Worm (Caenorhabditis elegans) whole organism, early embryonic: Measurements from ENCODE around the gene F40D4.17.

ENCODE experiments used
- B0310.2 ChIP-seq: sonication (generic microtip); optimal IDR thresholded peaks from 2 replicates; lab custom pipeline; 2016; ENCODE audit warnings: mild to moderate bottlenecking, missing genetic modification characterization, missing compliant biosample characterization
- F13C5.2 ChIP-seq: sonication (generic microtip); optimal IDR thresholded peaks from 2 replicates; lab custom pipeline; 2017; ENCODE audit warnings: mild to moderate bottlenecking, missing genetic modification characterization, inconsistent platforms, missing compliant biosample characterization
- aly-1 ChIP-seq: sonication (generic microtip); optimal IDR thresholded peaks from 2 replicates; lab custom pipeline; 2016; ENCODE audit warnings: missing genetic modification characterization, missing compliant biosample characterization
- ama-1 ChIP-seq: fragments of 150-350 bp; optimal IDR thresholded peaks from 2 replicates; lab custom pipeline; 2014
- ceh-13 ChIP-seq: fragments of 200-800 bp; sonication (Bioruptor generic); optimal IDR thresholded peaks from 2 replicates; lab custom pipeline; 2018; ENCODE audit warnings: mild to moderate bottlenecking, missing genetic modification characterization, missing compliant biosample characterization
- ceh-36 ChIP-seq: sonication (generic microtip); optimal IDR thresholded peaks from 2 replicates; lab custom pipeline; 2016; ENCODE audit warnings: missing genetic modification characterization, inconsistent platforms, missing compliant biosample characterization
- ets-7 ChIP-seq: sonication (generic microtip); optimal IDR thresholded peaks from 2 replicates; lab custom pipeline; 2016; ENCODE audit warnings: missing genotype, missing genetic modification characterization, missing compliant biosample characterization
- flt-1 ChIP-seq: fragments of 200-800 bp; sonication (Bioruptor generic); IDR thresholded peaks from 2 replicates; pipeline ENCODE4 v1.3.6; 2022; ENCODE audit warnings: missing genetic modification characterization, missing compliant biosample characterization
- hmbx-1 ChIP-seq: sonication (generic microtip); optimal IDR thresholded peaks from 2 replicates; lab custom pipeline; 2016; ENCODE audit warnings: mild to moderate bottlenecking, missing genetic modification characterization, missing compliant biosample characterization
- hmg-4 ChIP-seq: fragments of 200-800 bp; sonication (Bioruptor generic); optimal IDR thresholded peaks from 2 replicates; lab custom pipeline; 2018; ENCODE audit warnings: mild to moderate bottlenecking, missing genetic modification characterization, missing compliant biosample characterization
- hnd-1 ChIP-seq: sonication (generic microtip); optimal IDR thresholded peaks from 2 replicates; lab custom pipeline; 2016; ENCODE audit warnings: missing genetic modification characterization, missing compliant biosample characterization
- pes-1 ChIP-seq: fragments of 200-800 bp; sonication (Bioruptor generic); IDR thresholded peaks from 2 replicates; pipeline ENCODE4 v1.3.6; 2022; ENCODE audit warnings: missing genetic modification reagents, missing genetic modification characterization, missing compliant biosample characterization
- scrt-1 ChIP-seq: fragments of 200-800 bp; sonication (Bioruptor generic); IDR thresholded peaks from 2 replicates; pipeline ENCODE4 v1.3.6; 2022; ENCODE audit warnings: missing genetic modification characterization, missing compliant biosample characterization
- sea-1 ChIP-seq: fragments of 200-800 bp; sonication (Bioruptor generic); conservative IDR thresholded peaks from 2 replicates; pipeline ENCODE4 v1.3.6; 2022; ENCODE audit warnings: missing genetic modification characterization, missing compliant biosample characterization
- tbx-11 ChIP-seq: fragments of 200-800 bp; sonication (Bioruptor generic); IDR thresholded peaks from 2 replicates; pipeline ENCODE4 v1.3.6; 2022; ENCODE audit warnings: missing genetic modification characterization, missing compliant biosample characterization
- tbx-37 ChIP-seq: fragments of 200-800 bp; sonication (Bioruptor generic); conservative IDR thresholded peaks from 2 replicates; pipeline ENCODE4 v1.3.6; 2022; ENCODE audit warnings: missing genetic modification reagents, missing genetic modification characterization, missing compliant biosample characterization
- tra-4 ChIP-seq: sonication (generic microtip); optimal IDR thresholded peaks from 2 replicates; lab custom pipeline; 2017; ENCODE audit warnings: missing genetic modification characterization, missing compliant biosample characterization

Gene F40D4.17

DNA sequence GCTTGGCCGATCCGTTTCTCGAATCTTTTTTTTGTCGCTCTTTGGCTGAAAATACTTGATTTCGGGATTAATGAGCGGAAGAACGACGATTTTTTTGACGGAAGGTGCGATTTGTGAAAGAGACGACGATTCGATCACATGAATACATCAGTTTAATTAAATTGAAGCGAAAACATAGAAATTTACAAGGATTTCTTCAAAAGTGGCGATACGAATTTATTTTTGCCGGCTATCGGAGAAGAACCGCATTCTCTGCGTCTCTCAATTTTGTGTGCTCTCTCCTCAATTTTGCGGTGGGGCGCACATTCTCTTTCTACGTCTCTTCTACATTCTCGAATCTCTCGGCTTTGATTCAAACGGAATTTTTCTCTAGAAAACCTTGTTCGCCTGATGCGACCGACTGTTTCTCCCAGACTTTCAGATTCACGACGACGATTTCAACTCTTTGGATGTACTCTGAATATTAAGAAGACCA, at the start of gene F40D4.17:
F40D4.17 (minus strand) TSS at position 51 of the 475 bp plus-strand sequence.
- TF ChIP-seq ceh-36 (tag; lab: Kevin White, UChicago) (no peak), hnd-1 (tag; lab: Kevin White, UChicago) (no peak), ets-7 (tag; lab: Kevin White, UChicago) (no peak), tbx-11 (no peak), ceh-13 (GFP tag; lab: Kevin White, UChicago) (no peak), B0310.2 (tag; lab: Kevin White, UChicago) (no peak), scrt-1 (GFP tag; lab: Robert Waterston, UW) (no peak), tra-4 (tag; lab: Kevin White, UChicago) (no peak), F13C5.2 (tag; lab: Kevin White, UChicago) (no peak), ama-1 (lab: Kevin White, UChicago) (no peak), hmg-4 (no peak), flt-1 (GFP tag; lab: Robert Waterston, UW) (no peak), sea-1 (GFP tag; lab: Robert Waterston, UW) (no peak), tbx-37 (GFP tag; lab: Robert Waterston, UW) (no peak), hmbx-1 (no peak), aly-1 (no peak)

DNA sequence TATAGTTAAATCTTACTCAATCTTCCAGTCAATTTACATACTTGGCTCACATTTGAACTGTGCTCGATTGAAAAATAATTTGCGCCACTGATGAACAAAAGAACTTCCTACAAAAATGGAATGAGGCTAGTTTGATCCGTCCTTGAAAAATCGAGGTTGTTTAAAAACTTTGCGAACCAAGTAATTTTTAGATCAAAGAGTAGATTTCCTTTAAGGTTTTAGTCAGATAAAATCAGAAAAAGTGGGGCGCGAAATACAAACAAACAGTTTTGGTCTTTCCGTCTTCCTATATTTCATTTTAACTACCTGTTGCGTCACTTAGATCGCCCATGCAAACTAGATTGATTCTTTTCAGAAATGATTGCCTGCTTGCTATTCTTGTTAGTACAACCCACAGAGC, 46.6 kb upstream of the F40D4.17 start, which contains the start of gene Y68A4A.10:
Y68A4A.10 (plus strand) TSS at position 301 of the 400 bp plus-strand sequence.
- TF ChIP-seq hmg-4 (no peak), flt-1 (GFP tag; lab: Robert Waterston, UW) (no peak), ets-7 (tag; lab: Kevin White, UChicago) (no peak), pes-1 (no peak), ceh-36 (tag; lab: Kevin White, UChicago) (no peak), hmbx-1 (no peak), tra-4 (tag; lab: Kevin White, UChicago) (no peak), ceh-13 (GFP tag; lab: Kevin White, UChicago) (no peak), ama-1 (lab: Kevin White, UChicago) (no peak), hnd-1 (tag; lab: Kevin White, UChicago) (no peak), B0310.2 (tag; lab: Kevin White, UChicago) (no peak), tbx-37 (GFP tag; lab: Robert Waterston, UW) (no peak), F13C5.2 (tag; lab: Kevin White, UChicago) (no peak), aly-1 (no peak), sea-1 (GFP tag; lab: Robert Waterston, UW) (no peak), scrt-1 (GFP tag; lab: Robert Waterston, UW) (no peak), tbx-11 (no peak)

DNA sequence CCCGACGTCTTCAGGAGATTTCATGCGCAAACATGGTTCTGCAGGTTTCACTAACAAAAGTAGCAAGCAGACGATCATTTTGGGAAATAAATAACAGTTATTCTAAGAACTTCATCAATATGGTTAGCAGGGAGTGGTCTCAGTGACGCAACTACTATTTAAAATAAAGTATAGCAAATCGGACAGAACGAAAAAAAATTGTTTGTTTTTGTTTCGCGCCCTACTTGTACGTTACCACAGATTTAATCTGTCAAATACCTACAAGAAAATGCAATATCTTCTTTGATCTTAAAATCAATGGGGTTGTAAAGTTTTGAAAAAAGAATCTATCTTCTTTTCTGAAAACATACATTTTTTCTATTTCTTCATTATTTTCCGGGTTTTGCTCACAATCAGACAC, 43.7 kb upstream of the F40D4.17 start, which contains the start of gene srz-96:
srz-96 (plus strand) TSS at position 301 of the 400 bp plus-strand sequence.
- TF ChIP-seq F13C5.2 (tag; lab: Kevin White, UChicago) (no peak), scrt-1 (GFP tag; lab: Robert Waterston, UW) (no peak), ceh-13 (GFP tag; lab: Kevin White, UChicago) (no peak), hmbx-1 (no peak), B0310.2 (tag; lab: Kevin White, UChicago) (no peak), tbx-37 (GFP tag; lab: Robert Waterston, UW) (no peak), hnd-1 (tag; lab: Kevin White, UChicago) (no peak), pes-1 (no peak), hmg-4 (no peak), tbx-11 (no peak), flt-1 (GFP tag; lab: Robert Waterston, UW) (no peak), aly-1 (no peak), tra-4 (tag; lab: Kevin White, UChicago) (no peak), sea-1 (GFP tag; lab: Robert Waterston, UW) (no peak), ets-7 (tag; lab: Kevin White, UChicago) (no peak), ceh-36 (tag; lab: Kevin White, UChicago) (no peak), ama-1 (lab: Kevin White, UChicago) (no peak)

- TF ChIP-seq ets-7 (tag; lab: Kevin White, UChicago) (no peak), ceh-13 (GFP tag; lab: Kevin White, UChicago) (no peak), F13C5.2 (tag; lab: Kevin White, UChicago) (no peak), hmbx-1 (no peak), aly-1 (no peak), B0310.2 (tag; lab: Kevin White, UChicago) (no peak), ama-1 (lab: Kevin White, UChicago) (no peak), tbx-37 (GFP tag; lab: Robert Waterston, UW) (no peak), pes-1 (no peak), tra-4 (tag; lab: Kevin White, UChicago) (no peak), hnd-1 (tag; lab: Kevin White, UChicago) (no peak), ceh-36 (tag; lab: Kevin White, UChicago) (no peak), scrt-1 (GFP tag; lab: Robert Waterston, UW) (no peak), flt-1 (GFP tag; lab: Robert Waterston, UW) (no peak), sea-1 (GFP tag; lab: Robert Waterston, UW) (no peak), hmg-4 (no peak)
These were observed 37.0 kb upstream of the F40D4.17 start, which contains the start of gene srz-47 for ce11 chrV:17192238-17192637. srz-47 (minus strand) TSS chrV:17192338.

ce11 chrV:17190399-17190798, 35.2 kb upstream of the F40D4.17 start, which contains the start of gene str-199:
str-199 (minus strand) TSS chrV:17190499.
- TF ChIP-seq tbx-37 (GFP tag; lab: Robert Waterston, UW) (no peak), sea-1 (GFP tag; lab: Robert Waterston, UW) (no peak), tbx-11 (no peak), hmbx-1 (no peak), hmg-4 (no peak), F13C5.2 (tag; lab: Kevin White, UChicago) (no peak), ceh-13 (GFP tag; lab: Kevin White, UChicago) (no peak), ets-7 (tag; lab: Kevin White, UChicago) (no peak), tra-4 (tag; lab: Kevin White, UChicago) (no peak), flt-1 (GFP tag; lab: Robert Waterston, UW) (no peak), hnd-1 (tag; lab: Kevin White, UChicago) (no peak), ama-1 (lab: Kevin White, UChicago) (no peak), ceh-36 (tag; lab: Kevin White, UChicago) (no peak), scrt-1 (GFP tag; lab: Robert Waterston, UW) (no peak), aly-1 (no peak), pes-1 (no peak), B0310.2 (tag; lab: Kevin White, UChicago) (no peak)

DNA sequence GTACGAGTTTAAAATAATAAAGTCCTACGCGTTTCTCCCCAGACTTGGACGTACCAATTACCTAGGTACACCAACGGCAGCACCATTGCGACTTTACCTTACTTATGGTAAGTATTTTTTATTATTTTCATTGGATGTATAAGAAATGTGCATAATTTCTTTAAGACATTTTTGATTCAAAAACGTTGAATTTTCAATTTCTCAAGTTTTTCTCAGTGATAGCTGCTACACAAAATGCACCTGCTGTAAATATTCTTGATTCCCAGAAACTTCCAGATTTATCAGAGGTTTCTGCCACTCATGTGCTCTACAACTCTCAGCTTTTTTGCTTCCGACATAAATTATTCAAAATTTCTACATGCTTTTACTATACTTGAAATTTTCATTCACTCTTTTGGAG, 26.8 kb upstream of the F40D4.17 start, which contains the start of gene srh-159:
srh-159 (plus strand) TSS at position 301 of the 400 bp plus-strand sequence.
- TF ChIP-seq ceh-13 (GFP tag; lab: Kevin White, UChicago): no peak
- TF ChIP-seq sea-1 (GFP tag; lab: Robert Waterston, UW): no peak
- no peak for TF ChIP-seq tbx-37 (GFP tag; lab: Robert Waterston, UW)
- no peak for TF ChIP-seq B0310.2 (tag; lab: Kevin White, UChicago)
- TF ChIP-seq scrt-1 (GFP tag; lab: Robert Waterston, UW): no peak
- TF ChIP-seq flt-1 (GFP tag; lab: Robert Waterston, UW): no peak
